Fruit fly (Drosophila melanogaster): ENCODE measurements around the gene polybromo.

polybromo gene

dm6 chr3R:24771273-24772231 lies 33.5 kb downstream of the polybromo start, which contains the start of gene CG42331 (continued):
- TF ChIP-seq crc (GFP tag; optimal IDR thresholded peaks at IDR 0.05) (no peak), CG10274 (GFP tag; optimal IDR thresholded peaks at IDR 0.05) (peak; percentile 52), CG8359 (GFP tag; optimal IDR thresholded peaks at IDR 0.05; ENCODE audit: borderline replicate concordance) (peak; percentile 7), ewg (GFP tag; optimal IDR thresholded peaks at IDR 0.05) (peak; percentile 15), Jarid2 (GFP tag; optimal IDR thresholded peaks at IDR 0.05) (no peak), phol (tag; optimal IDR thresholded peaks at IDR 0.05) (peak; percentile 71), Tbp (GFP tag; optimal IDR thresholded peaks at IDR 0.05) (no peak), Pdp1 (GFP tag; optimal IDR thresholded peaks at IDR 0.05) (peak; percentile 45 to 48), nerfin-1 (tag; optimal IDR thresholded peaks at IDR 0.05) (peak; percentile 34), CoRest (tag; optimal IDR thresholded peaks at IDR 0.05) (peak; percentile 73), CG14710 (tag; optimal IDR thresholded peaks at IDR 0.05) (peak; percentile 15), nmo (GFP tag; optimal IDR thresholded peaks at IDR 0.05) (peak; percentile 63), Hmr (GFP tag; optimal IDR thresholded peaks at IDR 0.05) (peak; percentile 81), kay (GFP tag; optimal IDR thresholded peaks at IDR 0.05) (no peak), CG30020 (tag; optimal IDR thresholded peaks at IDR 0.05) (no peak), vvl (GFP tag; IDR thresholded peaks at IDR 0.05) (no peak), wdn (GFP tag; IDR thresholded peaks at IDR 0.05) (no peak), Max (GFP tag; optimal IDR thresholded peaks at IDR 0.05) (peak; percentile 27), C15 (GFP tag; IDR thresholded peaks at IDR 0.05) (no peak), E2f1 (GFP tag; IDR thresholded peaks at IDR 0.05) (no peak; the same call in 1 of the 2 replicates), zf30C (GFP tag; optimal IDR thresholded peaks at IDR 0.05) (no peak), CG11085 (GFP tag; IDR thresholded peaks at IDR 0.05) (no peak)

dm6 chr3R:24769601-24770000 lies 35.5 kb downstream of the polybromo start:
- TF ChIP-seq CG11456 (GFP tag; IDR thresholded peaks at IDR 0.05) (peak; percentile 26; the same call in 1 of the 3 replicates), sr (GFP tag; IDR thresholded peaks at IDR 0.05) (0 out of 3 replicates have a peak, but pooled peaks have one; percentile 33), Hmx (GFP tag; optimal IDR thresholded peaks at IDR 0.05) (no peak), Optix (GFP tag; IDR thresholded peaks at IDR 0.05) (no peak), Sry-δ (GFP tag; optimal IDR thresholded peaks at IDR 0.05) (no peak), nom (GFP tag; optimal IDR thresholded peaks at IDR 0.05) (no peak), Elba2 (GFP tag; optimal IDR thresholded peaks at IDR 0.05) (no peak), CG6689 (GFP tag; IDR thresholded peaks at IDR 0.05) (no peak), nau (GFP tag; optimal IDR thresholded peaks at IDR 0.05) (no peak), Sry-β (GFP tag; optimal IDR thresholded peaks at IDR 0.05) (no peak), sna (GFP tag; IDR thresholded peaks at IDR 0.05; ENCODE audit: partially characterized antibody) (0 out of 2 replicates have a peak, but pooled peaks have one; percentile 24), CG3847 (GFP tag; IDR thresholded peaks at IDR 0.05) (peak; percentile 14; the same call in 1 of the 2 replicates), org-1 (GFP tag; optimal IDR thresholded peaks at IDR 0.05) (no peak), Hr39 (optimal IDR thresholded peaks at IDR 0.05) (peak; percentile 54), Trl (optimal IDR thresholded peaks at IDR 0.05) (no peak), Trl (GFP tag; optimal IDR thresholded peaks at IDR 0.05) (no peak), prd (optimal IDR thresholded peaks at IDR 0.05) (no peak), prd (GFP tag; IDR thresholded peaks at IDR 0.05) (no peak), CG16815 (GFP tag; optimal IDR thresholded peaks at IDR 0.05) (no peak), CG31365 (tag; optimal IDR thresholded peaks at IDR 0.05) (no peak), MTF-1 (GFP tag; optimal IDR thresholded peaks at IDR 0.05; ENCODE audit: borderline replicate concordance) (no peak), CG15601 (tag; optimal IDR thresholded peaks at IDR 0.05) (no peak), slbo (GFP tag; IDR thresholded peaks at IDR 0.05) (0 out of 2 replicates have a peak, but pooled peaks have one; percentile 8), kni (GFP tag; optimal IDR thresholded peaks at IDR 0.05) (no peak), zen2 (GFP tag; IDR thresholded peaks at IDR 0.05; ENCODE audit: partially characterized antibody) (no peak), HLH54F (GFP tag; optimal IDR thresholded peaks at IDR 0.05) (no peak), CG4424 (GFP tag; optimal IDR thresholded peaks at IDR 0.05) (no peak)
